Fruit fly (Drosophila melanogaster) whole organism, adult: ENCODE results near the gene rin.

Experiments
- CG11617 ChIP-seq: fragments of 200-800 bp; sonication (Bioruptor generic); optimal IDR thresholded peaks from 2 replicates; lab custom pipeline; 2017; ENCODE audit warnings: mild to moderate bottlenecking, missing biosample characterization, missing genetic modification reagents, missing genetic modification characterization
- CG14711 ChIP-seq: fragments of 200-800 bp; sonication (Bioruptor generic); optimal IDR thresholded peaks from 2 replicates; lab custom pipeline; 2018; ENCODE audit warnings: missing biosample characterization, mild to moderate bottlenecking, missing genetic modification characterization, moderate library complexity
- CG7045 ChIP-seq: fragments of 200-800 bp; sonication (Bioruptor generic); optimal IDR thresholded peaks from 2 replicates; lab custom pipeline; 2017; ENCODE audit warnings: missing biosample characterization, mild to moderate bottlenecking, missing genetic modification characterization
- CG7101 ChIP-seq: fragments of 200-800 bp; sonication (Bioruptor generic); optimal IDR thresholded peaks from 2 replicates; lab custom pipeline; 2018; ENCODE audit warnings: missing biosample characterization, mild to moderate bottlenecking, missing genetic modification characterization, moderate library complexity
- Clk ChIP-seq: fragments of 200-800 bp; sonication (Bioruptor generic); optimal IDR thresholded peaks from 2 replicates; lab custom pipeline; 2017; ENCODE audit warnings: missing biosample characterization, missing genetic modification characterization
- cic ChIP-seq: fragments of 200-800 bp; sonication (Bioruptor generic); optimal IDR thresholded peaks from 2 replicates; lab custom pipeline; 2017; ENCODE audit warnings: missing biosample characterization, mild to moderate bottlenecking, missing genetic modification characterization, moderate library complexity
- cnc ChIP-seq, 2 experiments: fragments of >200 bp; optimal IDR thresholded peaks; 2 replicates each; lab custom pipeline; 2017
- kay ChIP-seq: fragments of 200-800 bp; sonication (Bioruptor generic); peaks from one replicate; lab custom pipeline; 2016; ENCODE audit warnings: missing biosample characterization, missing genetic modification characterization, borderline replicate concordance
- tj ChIP-seq: fragments of 200-800 bp; sonication (Bioruptor generic); optimal IDR thresholded peaks from 3 replicates; lab custom pipeline; 2017; ENCODE audit warnings: missing biosample characterization, mild to moderate bottlenecking, missing genetic modification characterization, moderate library complexity

- no peak for TF ChIP-seq CG7045
- TF ChIP-seq cic (GFP tag; lab: Kevin White, UChicago): no peak
- no peak for TF ChIP-seq kay
- no peak for TF ChIP-seq CG7101 (tag; lab: Kevin White, UChicago)
- no peak for TF ChIP-seq tj
- TF ChIP-seq Clk (GFP tag; lab: Kevin White, UChicago): no peak
- no peak for TF ChIP-seq cnc (optimal IDR thresholded peaks at IDR 0.05; lab: Kevin White, UChicago)
- no peak for TF ChIP-seq CG11617 (GFP tag; lab: Kevin White, UChicago)
- no peak for TF ChIP-seq CG14711
Observed at dm6 chr3R:13631642-13632041, 15.2 kb upstream of the rin start, which contains the start of gene CG10841.
